Worm (Caenorhabditis elegans) whole organism, mixed stage, embryonic: Measurements from ENCODE around the gene uncp-18.

ENCODE experiments used
- blmp-1 ChIP-seq: fragments of 150-350 bp; optimal IDR thresholded peaks from 2 replicates; lab custom pipeline; 2014; ENCODE audit warnings: missing biosample characterization, missing genetic modification characterization
- ces-1 ChIP-seq: fragments of 150-350 bp; optimal IDR thresholded peaks from 2 replicates; lab custom pipeline; 2014; ENCODE audit warnings: missing biosample characterization, missing genetic modification reagents, missing genetic modification characterization
- elt-3 ChIP-seq: fragments of 150-350 bp; optimal IDR thresholded peaks from 2 replicates; lab custom pipeline; 2014; ENCODE audit warnings: missing biosample characterization, missing genetic modification characterization
- ham-2 ChIP-seq: fragments of 200-800 bp; sonication (Bioruptor generic); optimal IDR thresholded peaks from 2 replicates; lab custom pipeline; 2018; ENCODE audit warnings: mild to moderate bottlenecking, missing genetic modification characterization, missing compliant biosample characterization
- nhr-28 ChIP-seq: fragments of 150-350 bp; optimal IDR thresholded peaks from 2 replicates; lab custom pipeline; 2014; ENCODE audit warnings: missing biosample characterization, missing genetic modification characterization
- pha-4 ChIP-seq: fragments of 150-350 bp; optimal IDR thresholded peaks from 2 replicates; lab custom pipeline; 2018; ENCODE audit warnings: missing biosample characterization, missing genetic modification reagents, missing genetic modification characterization
- snpc-4 ChIP-seq: fragments of 150-350 bp; optimal IDR thresholded peaks from 2 replicates; lab custom pipeline; 2014; ENCODE audit warnings: missing biosample characterization, missing genetic modification characterization
- unc-62 ChIP-seq: fragments of 150-350 bp; optimal IDR thresholded peaks from 2 replicates; lab custom pipeline; 2014; ENCODE audit warnings: missing biosample characterization, missing genetic modification reagents, missing genetic modification characterization

DNA sequence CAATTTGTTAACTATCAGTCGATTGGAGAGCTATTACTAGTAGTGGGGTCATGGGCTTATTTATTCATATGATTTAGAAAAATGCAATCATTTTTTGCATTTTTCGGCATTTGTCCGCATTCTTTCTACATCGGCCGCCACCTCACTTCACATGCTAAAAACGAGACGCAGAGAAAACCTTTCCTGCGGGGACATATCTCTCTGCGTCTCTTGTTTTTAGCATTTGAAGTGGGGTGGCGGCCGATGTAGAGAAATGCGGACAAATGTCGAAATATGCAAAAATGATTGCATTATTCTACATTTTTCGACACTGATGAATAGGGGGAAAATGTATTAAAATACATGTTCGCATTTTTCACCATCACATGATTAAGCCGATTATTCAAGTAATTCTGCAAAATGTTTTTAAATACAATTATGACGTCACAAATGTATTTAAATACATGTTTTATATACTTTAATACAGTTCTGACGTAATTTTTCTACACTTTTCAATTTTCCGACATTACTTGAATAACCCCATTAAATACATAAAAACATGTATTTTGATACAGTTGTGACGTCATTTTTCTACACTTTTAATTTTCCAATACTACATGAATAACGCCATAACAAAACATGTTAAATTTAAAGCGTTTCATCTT, 18.1 kb upstream of the uncp-18 start:
- peak; percentile 70 for TF ChIP-seq ces-1 (GFP tag; lab: Kevin White, UChicago)
- TF ChIP-seq pha-4 (tag; lab: Kevin White, UChicago), result no peak
- no peak for TF ChIP-seq nhr-28
- no peak for TF ChIP-seq elt-3 (tag; lab: Kevin White, UChicago)
- TF ChIP-seq snpc-4, result no peak
- TF ChIP-seq blmp-1, result no peak
- TF ChIP-seq unc-62 (GFP tag; lab: Kevin White, UChicago), result no peak
- no peak for TF ChIP-seq ham-2 (GFP tag; lab: Kevin White, UChicago)
